Fruit fly (Drosophila melanogaster) whole organism, embryonic: ENCODE data around the gene bsk.

ENCODE experiments used
- Asciz ChIP-seq: fragments of 200-800 bp; sonication (Bioruptor generic); optimal IDR thresholded peaks from 2 replicates; lab custom pipeline; 2017; ENCODE audit warnings: missing biosample characterization, mild to moderate bottlenecking, missing genetic modification characterization, missing genetic modification reagents
- CG10147 ChIP-seq: fragments of 200-800 bp; sonication (Bioruptor generic); optimal IDR thresholded peaks from 2 replicates; lab custom pipeline; 2019; ENCODE audit warnings: missing biosample characterization, mild to moderate bottlenecking, missing genetic modification characterization, moderate library complexity
- CG12219 ChIP-seq: fragments of 200-800 bp; sonication (Bioruptor generic); optimal IDR thresholded peaks from 3 replicates; lab custom pipeline; 2018; ENCODE audit warnings: missing biosample characterization, mild to moderate bottlenecking, missing genetic modification characterization
- CG1233 ChIP-seq: fragments of 200-800 bp; sonication (Bioruptor generic); optimal IDR thresholded peaks from 4 replicates; lab custom pipeline; 2018; ENCODE audit warnings: missing biosample characterization, mild to moderate bottlenecking, missing genetic modification characterization
- CG12391 ChIP-seq: fragments of 200-800 bp; sonication (Bioruptor generic); optimal IDR thresholded peaks from 3 replicates; lab custom pipeline; 2018; ENCODE audit warnings: missing biosample characterization, mild to moderate bottlenecking, missing genetic modification characterization, moderate library complexity
- CG13123 ChIP-seq: fragments of 200-800 bp; sonication (Bioruptor generic); optimal IDR thresholded peaks from 2 replicates; lab custom pipeline; 2016; ENCODE audit warnings: missing biosample characterization, missing genetic modification characterization
- CG13287 ChIP-seq: fragments of 200-800 bp; sonication (Bioruptor generic); IDR thresholded peaks from 2 replicates; pipeline ENCODE4 v1.3.6; 2022; ENCODE audit warnings: missing biosample characterization, missing genetic modification characterization; ENCODE audit not compliant: partially characterized antibody
- CG13424 ChIP-seq: fragments of 200-800 bp; sonication (Bioruptor generic); optimal IDR thresholded peaks from 2 replicates; lab custom pipeline; 2019; ENCODE audit warnings: missing biosample characterization, mild to moderate bottlenecking, missing genetic modification characterization, moderate library complexity
- CG17359 ChIP-seq: fragments of 200-800 bp; sonication (Bioruptor generic); optimal IDR thresholded peaks from 3 replicates; lab custom pipeline; 2018; ENCODE audit warnings: missing biosample characterization, mild to moderate bottlenecking, missing genetic modification characterization, moderate library complexity
- CG31224 ChIP-seq: fragments of 200-800 bp; sonication (Bioruptor generic); IDR thresholded peaks from 2 replicates; pipeline ENCODE4 v1.3.6; 2022; ENCODE audit warnings: missing biosample characterization, missing genetic modification characterization
- CG33213 ChIP-seq: fragments of 200-800 bp; sonication (Bioruptor generic); optimal IDR thresholded peaks from 3 replicates; lab custom pipeline; 2016; ENCODE audit warnings: missing biosample characterization, missing genetic modification characterization
- CG34224 ChIP-seq: fragments of 200-800 bp; sonication (Bioruptor generic); IDR thresholded peaks from 3 replicates; pipeline ENCODE4 v1.3.6; 2022; ENCODE audit warnings: missing biosample characterization, missing genetic modification characterization; ENCODE audit not compliant: partially characterized antibody
- CG3726 ChIP-seq: fragments of 200-800 bp; sonication (Bioruptor generic); IDR thresholded peaks from 3 replicates; pipeline ENCODE4, ENCODE4 v1.3.6; 2022; ENCODE audit warnings: missing biosample characterization, missing genetic modification characterization
- CG6813 ChIP-seq: fragments of 200-800 bp; sonication (Bioruptor generic); optimal IDR thresholded peaks from 2 replicates; lab custom pipeline; 2017; ENCODE audit warnings: missing biosample characterization, missing genetic modification characterization, mild to moderate bottlenecking, moderate library complexity, missing genetic modification reagents
- CG7745 ChIP-seq: fragments of 200-800 bp; sonication (Bioruptor generic); optimal IDR thresholded peaks from 2 replicates; lab custom pipeline; 2018; ENCODE audit warnings: missing biosample characterization, mild to moderate bottlenecking, missing genetic modification characterization, moderate library complexity
- CG7786 ChIP-seq: fragments of 200-800 bp; sonication (Bioruptor generic); optimal IDR thresholded peaks from 2 replicates; lab custom pipeline; 2016; ENCODE audit warnings: missing biosample characterization, missing genetic modification characterization
- Dref ChIP-seq: fragments of 200-800 bp; sonication (Bioruptor generic); IDR thresholded peaks from 2 replicates; pipeline ENCODE4 v1.3.6; 2022; ENCODE audit warnings: missing biosample characterization, missing genetic modification characterization
- Ets65A ChIP-seq: fragments of 200-800 bp; sonication (Bioruptor generic); peaks from one replicate; lab custom pipeline; 2016; ENCODE audit warnings: missing biosample characterization, missing genetic modification characterization
- Ets97D ChIP-seq: fragments of 200-800 bp; sonication (Bioruptor generic); optimal IDR thresholded peaks from 3 replicates; lab custom pipeline; 2016; ENCODE audit warnings: missing biosample characterization, missing genetic modification characterization
- HLH54F ChIP-seq: fragments of 200-800 bp; sonication (Bioruptor generic); optimal IDR thresholded peaks from 3 replicates; lab custom pipeline; 2016; ENCODE audit warnings: missing biosample characterization, missing genetic modification characterization
- Hmr ChIP-seq: fragments of 200-800 bp; sonication (Bioruptor generic); optimal IDR thresholded peaks from 3 replicates; lab custom pipeline; 2017; ENCODE audit warnings: mild to moderate bottlenecking, missing biosample characterization, missing genetic modification reagents, missing genetic modification characterization
- MESR4 ChIP-seq: fragments of 200-800 bp; sonication (Bioruptor generic); optimal IDR thresholded peaks from 2 replicates; lab custom pipeline; 2018; ENCODE audit warnings: missing biosample characterization, mild to moderate bottlenecking, missing genetic modification characterization, moderate library complexity
- NC2β ChIP-seq: fragments of 200-800 bp; sonication (Bioruptor generic); optimal IDR thresholded peaks from 2 replicates; lab custom pipeline; 2016; ENCODE audit warnings: missing biosample characterization, missing genetic modification characterization
- Stat92E ChIP-seq, 3 experiments: fragments of >200 bp in 2 of 3; fragments of 200-800 bp in 1 of 3; sonication (Bioruptor generic) in 1 of 3; optimal IDR thresholded peaks; 2 replicates each; lab custom pipeline; 2017 to 2019; ENCODE audit warnings: missing biosample characterization in 3 of 3, missing genetic modification characterization in 3 of 3, mild to moderate bottlenecking in 1 of 3, moderate library complexity in 1 of 3
- Usf ChIP-seq: fragments of 200-800 bp; sonication (Bioruptor generic); optimal IDR thresholded peaks from 2 replicates; lab custom pipeline; 2017; ENCODE audit warnings: missing genotype, missing biosample characterization, missing genetic modification characterization
- aop ChIP-seq: fragments of 200-800 bp; sonication (Bioruptor generic); IDR thresholded peaks from 2 replicates; pipeline ENCODE4 v1.3.6; 2022; ENCODE audit warnings: missing biosample characterization, missing genetic modification characterization
- bowl ChIP-seq: fragments of 200-800 bp; sonication (Bioruptor generic); IDR thresholded peaks from 2 replicates; pipeline ENCODE4 v1.3.6; 2022; ENCODE audit warnings: missing biosample characterization, missing genetic modification characterization
- crp ChIP-seq, 2 experiments: fragments of 200-800 bp; sonication (Bioruptor generic); optimal IDR thresholded peaks; 2 replicates in 1 of 2; 3 replicates in 1 of 2; lab custom pipeline; 2017; ENCODE audit warnings: missing biosample characterization in 2 of 2, missing genetic modification characterization in 2 of 2, mild to moderate bottlenecking in 1 of 2, moderate library complexity in 1 of 2
- disco-r ChIP-seq: fragments of 200-800 bp; sonication (Bioruptor generic); optimal IDR thresholded peaks from 2 replicates; lab custom pipeline; 2016; ENCODE audit warnings: missing biosample characterization, missing genetic modification characterization
- eve ChIP-seq, 2 experiments: fragments of >200 bp; optimal IDR thresholded peaks; 2 replicates each; lab custom pipeline; 2017; ENCODE audit warnings: missing biosample characterization in 2 of 2, missing genetic modification characterization in 2 of 2
- ewg ChIP-seq: fragments of 200-800 bp; sonication (Bioruptor generic); optimal IDR thresholded peaks from 3 replicates; lab custom pipeline; 2017; ENCODE audit warnings: mild to moderate bottlenecking, missing biosample characterization, missing genetic modification reagents, missing genetic modification characterization
- fd102C ChIP-seq: fragments of 200-800 bp; sonication (Bioruptor generic); optimal IDR thresholded peaks from 2 replicates; lab custom pipeline; 2018; ENCODE audit warnings: missing biosample characterization, mild to moderate bottlenecking, missing genetic modification characterization, moderate library complexity
- gcm ChIP-seq: fragments of 200-800 bp; sonication (Bioruptor generic); optimal IDR thresholded peaks from 2 replicates; lab custom pipeline; 2019; ENCODE audit warnings: missing biosample characterization, mild to moderate bottlenecking, missing genetic modification characterization, moderate library complexity
- gro ChIP-seq: fragments of 200-800 bp; sonication (Bioruptor generic); optimal IDR thresholded peaks from 2 replicates; lab custom pipeline; 2016; ENCODE audit warnings: missing biosample characterization, missing genetic modification characterization
- hb ChIP-seq: fragments of 200-800 bp; sonication (Bioruptor generic); IDR thresholded peaks from 3 replicates; pipeline ENCODE4 v1.3.6; 2022; ENCODE audit warnings: missing biosample characterization, missing genetic modification characterization; ENCODE audit not compliant: partially characterized antibody
- inv ChIP-seq: fragments of 200-800 bp; sonication (Bioruptor generic); IDR thresholded peaks from 2 replicates; pipeline ENCODE4 v1.3.6; 2022; ENCODE audit warnings: missing biosample characterization, missing genetic modification characterization; ENCODE audit not compliant: partially characterized antibody
- ken ChIP-seq: fragments of 200-800 bp; sonication (Bioruptor generic); IDR thresholded peaks from 3 replicates; pipeline ENCODE4 v1.3.6; 2022; ENCODE audit warnings: missing biosample characterization, missing genetic modification characterization
- knrl ChIP-seq: fragments of 200-800 bp; sonication (Bioruptor generic); IDR thresholded peaks from 3 replicates; pipeline ENCODE4 v1.3.6; 2022; ENCODE audit warnings: missing biosample characterization, missing genetic modification characterization; ENCODE audit not compliant: partially characterized antibody
- nmo ChIP-seq: fragments of 200-800 bp; sonication (Bioruptor generic); optimal IDR thresholded peaks from 2 replicates; lab custom pipeline; 2018; ENCODE audit warnings: missing biosample characterization, mild to moderate bottlenecking, missing genetic modification characterization, moderate library complexity
- peb ChIP-seq: fragments of 200-800 bp; sonication (Bioruptor generic); IDR thresholded peaks from 2 replicates; pipeline ENCODE4 v1.3.6; 2022; ENCODE audit warnings: missing biosample characterization, missing genetic modification characterization
- pfk ChIP-seq: fragments of 200-800 bp; sonication (Bioruptor generic); optimal IDR thresholded peaks from 2 replicates; lab custom pipeline; 2018; ENCODE audit warnings: missing biosample characterization, mild to moderate bottlenecking, missing genetic modification characterization, moderate library complexity
- pho ChIP-seq: fragments of 200-800 bp; sonication (Bioruptor generic); optimal IDR thresholded peaks from 2 replicates; lab custom pipeline; 2016; ENCODE audit warnings: missing biosample characterization, missing genetic modification characterization
- phol ChIP-seq: fragments of 200-800 bp; sonication (Bioruptor generic); optimal IDR thresholded peaks from 3 replicates; lab custom pipeline; 2018; ENCODE audit warnings: missing biosample characterization, mild to moderate bottlenecking, missing genetic modification characterization, moderate library complexity
- pita ChIP-seq: fragments of 200-800 bp; sonication (Bioruptor generic); optimal IDR thresholded peaks from 2 replicates; lab custom pipeline; 2017; ENCODE audit warnings: missing biosample characterization, mild to moderate bottlenecking, missing genetic modification characterization
- run ChIP-seq: fragments of 200-800 bp; sonication (Bioruptor generic); optimal IDR thresholded peaks from 3 replicates; lab custom pipeline; 2018; ENCODE audit warnings: missing biosample characterization, mild to moderate bottlenecking, missing genetic modification characterization
- salm ChIP-seq: fragments of 200-800 bp; sonication (Bioruptor generic); optimal IDR thresholded peaks from 2 replicates; lab custom pipeline; 2018; ENCODE audit warnings: missing biosample characterization, mild to moderate bottlenecking, missing genetic modification characterization
- ssp ChIP-seq: fragments of 200-800 bp; sonication (Bioruptor generic); IDR thresholded peaks from 2 replicates; pipeline ENCODE4 v1.3.6; 2022; ENCODE audit warnings: missing biosample characterization, missing genetic modification characterization
- zen ChIP-seq: fragments of 200-800 bp; sonication (Bioruptor generic); optimal IDR thresholded peaks from 3 replicates; lab custom pipeline; 2018; ENCODE audit warnings: missing biosample characterization, mild to moderate bottlenecking, missing genetic modification characterization, moderate library complexity
- zfh2 ChIP-seq: fragments of 200-800 bp; sonication (Bioruptor generic); optimal IDR thresholded peaks from 2 replicates; lab custom pipeline; 2016; ENCODE audit warnings: missing biosample characterization, missing genetic modification characterization

The bsk gene

DNA sequence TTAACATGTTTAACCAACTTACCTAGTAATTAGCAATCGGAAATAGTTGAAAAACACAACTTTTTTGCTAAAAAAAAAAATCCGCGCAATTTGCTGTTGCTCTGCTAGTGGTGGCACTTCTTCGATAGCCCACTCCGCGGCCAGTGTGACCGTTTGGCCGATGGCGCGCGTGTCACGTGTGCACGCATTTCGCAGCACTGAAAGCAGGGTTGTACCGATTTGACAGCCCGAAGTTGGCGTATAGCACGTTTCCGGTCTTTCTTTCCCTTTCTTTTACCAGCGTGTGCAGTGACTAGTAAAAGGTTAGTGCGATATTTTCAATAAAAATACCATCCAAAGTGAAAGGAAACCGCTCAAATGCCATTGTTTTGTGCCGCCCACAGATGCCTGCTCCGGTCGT is 49.5 kb downstream of the bsk start, which contains the start of the genes Ripalpha and RpL7 (continued):
- TF ChIP-seq CG6813 (GFP tag; lab: Kevin White, UChicago) = peak; percentile 99
- TF ChIP-seq NC2β = peak; percentile 100
- peak; percentile 98 for TF ChIP-seq disco-r
- TF ChIP-seq phol (tag; lab: Kevin White, UChicago) = peak; percentile 97
- TF ChIP-seq Stat92E (GFP tag; optimal IDR thresholded peaks at IDR 0.05; lab: Kevin White, UChicago) = peak in 1 of 3 experiments; percentile 58
- TF ChIP-seq MESR4 = peak; percentile 100
- TF ChIP-seq CG7745 (tag; lab: Kevin White, UChicago) = peak; percentile 84
- no peak for TF ChIP-seq pita
- TF ChIP-seq run (tag; lab: Kevin White, UChicago) = no peak
- peak; percentile 90 for TF ChIP-seq bowl
- peak; percentile 100 for TF ChIP-seq Hmr (GFP tag; lab: Kevin White, UChicago)
- TF ChIP-seq aop = peak; percentile 85
- TF ChIP-seq pfk (GFP tag; lab: Kevin White, UChicago) = peak; percentile 88
- TF ChIP-seq HLH54F (GFP tag; lab: Kevin White, UChicago) = peak; percentile 98
- no peak for TF ChIP-seq eve (GFP tag; optimal IDR thresholded peaks at IDR 0.05; lab: Kevin White, UChicago)
- peak in 1 of 2 experiments; percentile 77 for TF ChIP-seq crp (GFP tag; optimal IDR thresholded peaks at IDR 0.05; lab: Kevin White, UChicago)
- peak; percentile 93 for TF ChIP-seq CG13287 (GFP tag; lab: Robert Waterston, UW)
- TF ChIP-seq ken = peak; percentile 98
- TF ChIP-seq CG1233 (GFP tag; lab: Kevin White, UChicago) = peak; percentile 98
- TF ChIP-seq CG3726 (GFP tag; lab: Robert Waterston, UW) = peak; percentile 92
- peak; percentile 95 for TF ChIP-seq nmo (GFP tag; lab: Kevin White, UChicago)
- TF ChIP-seq CG33213 (GFP tag; lab: Kevin White, UChicago) = peak; percentile 99
- TF ChIP-seq Ets65A (GFP tag; lab: Kevin White, UChicago) = peak; percentile 100
- TF ChIP-seq gcm (GFP tag; lab: Kevin White, UChicago) = peak; percentile 92
- peak; percentile 93 for TF ChIP-seq inv
- peak; percentile 98 for TF ChIP-seq zfh2
- peak; percentile 84 for TF ChIP-seq CG34224
- TF ChIP-seq pho (GFP tag; lab: Kevin White, UChicago) = peak; percentile 98
- peak; percentile 88 for TF ChIP-seq ssp
- TF ChIP-seq CG17359 (tag; lab: Kevin White, UChicago) = peak; percentile 96
- peak; percentile 97 for TF ChIP-seq CG13123 (GFP tag; lab: Kevin White, UChicago)
- peak; percentile 70 for TF ChIP-seq hb (GFP tag; lab: Robert Waterston, UW)
- peak; percentile 96 for TF ChIP-seq Asciz (GFP tag; lab: Kevin White, UChicago)
- TF ChIP-seq knrl (GFP tag; lab: Robert Waterston, UW) = peak; percentile 94
- peak; percentile 89 for TF ChIP-seq CG10147 (GFP tag; lab: Kevin White, UChicago)
- TF ChIP-seq peb = peak; percentile 88
- peak; percentile 97 for TF ChIP-seq Usf (GFP tag; lab: Kevin White, UChicago)
- peak; percentile 98 for TF ChIP-seq gro (GFP tag; lab: Kevin White, UChicago)
- TF ChIP-seq salm = peak; percentile 92
- peak; percentile 95 for TF ChIP-seq CG12219 (GFP tag; lab: Kevin White, UChicago)
- TF ChIP-seq zen = peak; percentile 94
- TF ChIP-seq CG31224 (GFP tag; lab: Robert Waterston, UW) = peak; percentile 93
- TF ChIP-seq fd102C (GFP tag; lab: Kevin White, UChicago) = peak; percentile 97
- peak; percentile 98 for TF ChIP-seq Dref (GFP tag; lab: Robert Waterston, UW)
- TF ChIP-seq CG13424 (tag; lab: Kevin White, UChicago) = peak; percentile 87
- peak; percentile 98 for TF ChIP-seq CG7786 (GFP tag; lab: Kevin White, UChicago)
- TF ChIP-seq Ets97D (GFP tag; lab: Kevin White, UChicago) = peak; percentile 100
- peak; percentile 97 for TF ChIP-seq CG12391 (tag; lab: Kevin White, UChicago)
- TF ChIP-seq ewg (GFP tag; lab: Kevin White, UChicago) = peak; percentile 98
